Worm (Caenorhabditis elegans) whole organism, young adult: Measurements from ENCODE around the gene srbc-76.

Experiments
- F22D6.2 ChIP-seq: sonication (generic microtip); optimal IDR thresholded peaks from 2 replicates; lab custom pipeline; 2016; ENCODE audit warnings: mild to moderate bottlenecking, missing genetic modification characterization, missing compliant biosample characterization
- ama-1 ChIP-seq, 3 experiments: fragments of 150-350 bp in 1 of 3; sonication (generic microtip) in 2 of 3; optimal IDR thresholded peaks; 2 replicates each; lab custom pipeline; 2014 to 2018; ENCODE audit warnings: missing biosample characterization in 2 of 3, missing genetic modification characterization in 2 of 3, missing genetic modification reagents in 2 of 3
- ceh-58 ChIP-seq: fragments of 200-800 bp; sonication (Bioruptor generic); IDR thresholded peaks from 2 replicates; pipeline ENCODE4 v1.3.6; 2022; ENCODE audit warnings: missing genetic modification characterization, missing compliant biosample characterization
- fkh-3 ChIP-seq: sonication (generic microtip); optimal IDR thresholded peaks from 2 replicates; lab custom pipeline; 2016; ENCODE audit warnings: mild to moderate bottlenecking, missing genetic modification characterization, missing compliant biosample characterization
- nhr-179 ChIP-seq: sonication (generic microtip); optimal IDR thresholded peaks from 2 replicates; lab custom pipeline; 2016; ENCODE audit warnings: mild to moderate bottlenecking, missing genetic modification characterization, missing compliant biosample characterization
- pha-4 ChIP-seq: fragments of 150-350 bp; sonication (generic microtip); optimal IDR thresholded peaks from 2 replicates; lab custom pipeline; 2014; ENCODE audit warnings: missing biosample characterization, missing genetic modification reagents, missing genetic modification characterization
- snpc-4 ChIP-seq, 5 experiments: fragments of 150-350 bp in 1 of 5; sonication (generic microtip) in 4 of 5; optimal IDR thresholded peaks; 2 replicates each; lab custom pipeline; 2014 to 2018; ENCODE audit warnings: missing genetic modification characterization in 5 of 5, missing biosample characterization in 3 of 5, antibody characterized with exemption in 2 of 5, mild to moderate bottlenecking in 2 of 5, missing compliant biosample characterization in 2 of 5, missing genotype in 2 of 5, moderate library complexity in 2 of 5, missing genetic modification reagents in 1 of 5

DNA sequence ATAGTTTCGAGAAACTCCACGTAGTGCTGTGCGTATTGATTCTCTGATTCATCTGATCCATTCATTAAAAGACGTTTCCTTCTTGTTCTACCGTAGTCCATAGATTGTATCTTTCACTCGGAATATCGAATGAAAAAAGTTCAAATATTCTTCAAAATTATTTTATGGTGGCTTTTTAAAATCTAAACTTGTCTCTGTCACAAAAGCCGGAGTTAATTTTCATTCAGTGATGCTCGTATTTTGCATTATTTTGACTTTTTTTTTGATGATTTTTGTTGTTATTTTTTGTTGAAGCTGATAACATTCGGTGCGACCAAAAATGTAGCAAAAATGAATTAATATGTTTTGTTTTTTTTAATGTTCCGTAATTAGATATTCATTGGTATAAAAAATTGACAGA is 16.5 kb upstream of the srbc-76 start, which contains the start of gene nhr-164:
- no peak for TF ChIP-seq ama-1 (optimal IDR thresholded peaks at IDR 0.05; lab: Kevin White, UChicago)
- no peak for TF ChIP-seq ama-1 (GFP tag; optimal IDR thresholded peaks at IDR 0.05; lab: Kevin White, UChicago)
- TF ChIP-seq nhr-179 (tag; lab: Kevin White, UChicago), result no peak
- TF ChIP-seq snpc-4 (GFP tag; optimal IDR thresholded peaks at IDR 0.05; lab: Kevin White, UChicago), result no peak
- no peak for TF ChIP-seq snpc-4 (tag; optimal IDR thresholded peaks at IDR 0.05; lab: Kevin White, UChicago)
- no peak for TF ChIP-seq fkh-3 (tag; lab: Kevin White, UChicago)
- TF ChIP-seq pha-4 (tag; lab: Kevin White, UChicago), result no peak
- TF ChIP-seq F22D6.2, result no peak
- no peak for TF ChIP-seq ceh-58 (GFP tag; lab: Robert Waterston, UW)
